Fruit fly (Drosophila melanogaster) whole organism, embryonic: ENCODE data around the gene smid.

Experiments used
- Bdp1 ChIP-seq: fragments of 200-800 bp; sonication (Bioruptor generic); optimal IDR thresholded peaks from 3 replicates; lab custom pipeline; 2016; ENCODE audit warnings: missing biosample characterization, missing genetic modification characterization
- CG10366 ChIP-seq: fragments of 200-800 bp; sonication (Bioruptor generic); IDR thresholded peaks from 2 replicates; pipeline ENCODE4 v1.3.6; 2022; ENCODE audit warnings: missing biosample characterization, missing genetic modification characterization
- CG12071 ChIP-seq: fragments of 200-800 bp; sonication (Bioruptor generic); optimal IDR thresholded peaks from 3 replicates; lab custom pipeline; 2018; ENCODE audit warnings: missing biosample characterization, mild to moderate bottlenecking, missing genetic modification characterization
- CG12299 ChIP-seq: fragments of 200-800 bp; sonication (Bioruptor generic); optimal IDR thresholded peaks from 2 replicates; lab custom pipeline; 2018; ENCODE audit warnings: missing biosample characterization, mild to moderate bottlenecking, missing genetic modification characterization
- CG15269 ChIP-seq: fragments of 200-800 bp; sonication (Bioruptor generic); optimal IDR thresholded peaks from 2 replicates; lab custom pipeline; 2018; ENCODE audit warnings: missing biosample characterization, mild to moderate bottlenecking, missing genetic modification characterization, moderate library complexity
- CG1529 ChIP-seq: fragments of 200-800 bp; sonication (Bioruptor generic); optimal IDR thresholded peaks from 3 replicates; lab custom pipeline; 2018; ENCODE audit warnings: missing biosample characterization, missing genetic modification characterization
- CG15696 ChIP-seq: fragments of 200-800 bp; sonication (Bioruptor generic); optimal IDR thresholded peaks from 2 replicates; lab custom pipeline; 2019; ENCODE audit warnings: missing biosample characterization, mild to moderate bottlenecking, missing genetic modification characterization, moderate library complexity
- CG17359 ChIP-seq: fragments of 200-800 bp; sonication (Bioruptor generic); optimal IDR thresholded peaks from 3 replicates; lab custom pipeline; 2018; ENCODE audit warnings: missing biosample characterization, mild to moderate bottlenecking, missing genetic modification characterization, moderate library complexity
- CG18262 ChIP-seq: fragments of 200-800 bp; optimal IDR thresholded peaks from 3 replicates; lab custom pipeline; 2019; ENCODE audit warnings: missing biosample characterization, mild to moderate bottlenecking, missing genetic modification characterization, moderate library complexity
- CG30403 ChIP-seq: fragments of 200-800 bp; sonication (Bioruptor generic); optimal IDR thresholded peaks from 3 replicates; lab custom pipeline; 2016; ENCODE audit warnings: missing biosample characterization, missing genetic modification characterization
- CG31224 ChIP-seq: fragments of 200-800 bp; sonication (Bioruptor generic); IDR thresholded peaks from 2 replicates; pipeline ENCODE4 v1.3.6; 2022; ENCODE audit warnings: missing biosample characterization, missing genetic modification characterization
- CG34422 ChIP-seq: fragments of 200-800 bp; sonication (Bioruptor generic); IDR thresholded peaks from 3 replicates; pipeline ENCODE4 v1.3.6; 2022; ENCODE audit warnings: missing biosample characterization, missing genetic modification characterization
- CG5180 ChIP-seq: fragments of 200-800 bp; sonication (Bioruptor generic); optimal IDR thresholded peaks from 3 replicates; lab custom pipeline; 2017; ENCODE audit warnings: missing biosample characterization, missing genetic modification characterization, mild to moderate bottlenecking, moderate library complexity, missing genetic modification reagents
- CG6765 ChIP-seq: fragments of 200-800 bp; sonication (Bioruptor generic); optimal IDR thresholded peaks from 3 replicates; lab custom pipeline; 2017; ENCODE audit warnings: missing biosample characterization, mild to moderate bottlenecking, missing genetic modification characterization
- CG8388 ChIP-seq: fragments of 200-800 bp; sonication (Bioruptor generic); optimal IDR thresholded peaks from 2 replicates; lab custom pipeline; 2019; ENCODE audit warnings: missing biosample characterization, mild to moderate bottlenecking, missing genetic modification characterization, moderate library complexity
- D ChIP-seq, 2 experiments: fragments of 200-800 bp in 1 of 2; fragments of >200 bp in 1 of 2; sonication (Bioruptor generic) in 1 of 2; optimal IDR thresholded peaks; 2 replicates in 1 of 2; 3 replicates in 1 of 2; lab custom pipeline; 2017; ENCODE audit warnings: mild to moderate bottlenecking in 1 of 2, missing biosample characterization in 1 of 2, missing genetic modification characterization in 1 of 2, missing genetic modification reagents in 1 of 2
- D19A ChIP-seq: fragments of 200-800 bp; optimal IDR thresholded peaks from 3 replicates; lab custom pipeline; 2019; ENCODE audit warnings: missing biosample characterization, mild to moderate bottlenecking, missing genetic modification characterization, moderate library complexity
- Dip3 ChIP-seq: fragments of 200-800 bp; sonication (Bioruptor generic); optimal IDR thresholded peaks from 3 replicates; lab custom pipeline; 2016; ENCODE audit warnings: missing biosample characterization, missing genetic modification characterization
- Fer3 ChIP-seq: fragments of 200-800 bp; sonication (Bioruptor generic); optimal IDR thresholded peaks from 2 replicates; lab custom pipeline; 2018; ENCODE audit warnings: missing biosample characterization, mild to moderate bottlenecking, missing genetic modification characterization, moderate library complexity
- Hr51 ChIP-seq, 2 experiments: fragments of 200-800 bp; sonication (Bioruptor generic); optimal IDR thresholded peaks; 2 replicates in 1 of 2; 3 replicates in 1 of 2; lab custom pipeline; 2016 to 2018; ENCODE audit warnings: missing biosample characterization in 2 of 2, missing genetic modification characterization in 2 of 2, mild to moderate bottlenecking in 1 of 2, moderate library complexity in 1 of 2
- MTF-1 ChIP-seq: fragments of 200-800 bp; sonication (Bioruptor generic); optimal IDR thresholded peaks from 2 replicates; lab custom pipeline; 2018; ENCODE audit warnings: missing biosample characterization, mild to moderate bottlenecking, missing genetic modification characterization, borderline replicate concordance
- Med ChIP-seq: fragments of 200-800 bp; sonication (Bioruptor generic); peaks from one replicate; lab custom pipeline; 2016; ENCODE audit warnings: missing biosample characterization, missing genetic modification characterization, mild to moderate bottlenecking, inconsistent platforms, moderate library complexity
- Neu2 ChIP-seq: fragments of 200-800 bp; sonication (Bioruptor generic); optimal IDR thresholded peaks from 3 replicates; lab custom pipeline; 2016; ENCODE audit warnings: missing biosample characterization, missing genetic modification characterization, borderline replicate concordance
- Nf-YB ChIP-seq: fragments of 200-800 bp; sonication (Bioruptor generic); optimal IDR thresholded peaks from 3 replicates; lab custom pipeline; 2019; ENCODE audit warnings: missing biosample characterization, mild to moderate bottlenecking, missing genetic modification characterization, moderate library complexity
- PHDP ChIP-seq: fragments of 200-800 bp; sonication (Bioruptor generic); optimal IDR thresholded peaks from 3 replicates; lab custom pipeline; 2018; ENCODE audit warnings: missing biosample characterization, mild to moderate bottlenecking, missing genetic modification characterization, moderate library complexity
- Trl ChIP-seq, 3 experiments: fragments of >200 bp in 2 of 3; fragments of 200-800 bp in 1 of 3; sonication (Bioruptor generic) in 1 of 3; optimal IDR thresholded peaks; 2 replicates in 1 of 3; 3 replicates in 2 of 3; lab custom pipeline; 2016 to 2017; ENCODE audit warnings: missing biosample characterization in 1 of 3, missing genetic modification characterization in 1 of 3
- YL-1 ChIP-seq: fragments of 200-800 bp; sonication (Bioruptor generic); optimal IDR thresholded peaks from 3 replicates; lab custom pipeline; 2017; ENCODE audit warnings: missing biosample characterization, mild to moderate bottlenecking, missing genetic modification characterization
- bbx ChIP-seq: fragments of 200-800 bp; sonication (Bioruptor generic); IDR thresholded peaks from 2 replicates; pipeline ENCODE4 v1.3.6; 2022; ENCODE audit warnings: missing biosample characterization, missing genetic modification characterization; ENCODE audit not compliant: partially characterized antibody
- bsh ChIP-seq, 2 experiments: fragments of 200-800 bp; sonication (Bioruptor generic); optimal IDR thresholded peaks; 2 replicates each; lab custom pipeline; 2017 to 2018; ENCODE audit warnings: mild to moderate bottlenecking in 2 of 2, missing biosample characterization in 2 of 2, missing genetic modification characterization in 2 of 2, moderate library complexity in 1 of 2
- chm ChIP-seq: fragments of 200-800 bp; sonication (Bioruptor generic); IDR thresholded peaks from 2 replicates; pipeline ENCODE4 v1.3.6; 2022; ENCODE audit warnings: missing biosample characterization, missing genetic modification characterization
- crc ChIP-seq: fragments of 200-800 bp; sonication (Bioruptor generic); optimal IDR thresholded peaks from 2 replicates; lab custom pipeline; 2016; ENCODE audit warnings: missing biosample characterization, missing genetic modification characterization
- crol ChIP-seq: fragments of 200-800 bp; sonication (Bioruptor generic); IDR thresholded peaks from 2 replicates; pipeline ENCODE4 v1.3.6; 2022; ENCODE audit warnings: missing biosample characterization, missing genetic modification characterization
- ewg ChIP-seq: fragments of 200-800 bp; sonication (Bioruptor generic); optimal IDR thresholded peaks from 3 replicates; lab custom pipeline; 2017; ENCODE audit warnings: mild to moderate bottlenecking, missing biosample characterization, missing genetic modification reagents, missing genetic modification characterization
- exex ChIP-seq: fragments of 200-800 bp; sonication (Bioruptor generic); optimal IDR thresholded peaks from 4 replicates; lab custom pipeline; 2018; ENCODE audit warnings: missing biosample characterization, mild to moderate bottlenecking, missing genetic modification characterization, moderate library complexity
- gcm2 ChIP-seq: fragments of 200-800 bp; sonication (Bioruptor generic); optimal IDR thresholded peaks from 2 replicates; lab custom pipeline; 2016; ENCODE audit warnings: missing biosample characterization, missing genetic modification characterization
- jumu ChIP-seq: fragments of 200-800 bp; sonication (Bioruptor generic); optimal IDR thresholded peaks from 3 replicates; lab custom pipeline; 2016; ENCODE audit warnings: missing biosample characterization, missing genetic modification characterization
- ken ChIP-seq: fragments of 200-800 bp; sonication (Bioruptor generic); IDR thresholded peaks from 3 replicates; pipeline ENCODE4 v1.3.6; 2022; ENCODE audit warnings: missing biosample characterization, missing genetic modification characterization
- lmd ChIP-seq: fragments of 200-800 bp; sonication (Bioruptor generic); IDR thresholded peaks from 2 replicates; pipeline ENCODE4 v1.3.6; 2022; ENCODE audit warnings: missing biosample characterization, missing genetic modification characterization
- maf-S ChIP-seq: fragments of 200-800 bp; sonication (Bioruptor generic); optimal IDR thresholded peaks from 2 replicates; lab custom pipeline; 2016; ENCODE audit warnings: missing biosample characterization, missing genetic modification characterization
- nau ChIP-seq: fragments of 200-800 bp; sonication (Bioruptor generic); optimal IDR thresholded peaks from 3 replicates; lab custom pipeline; 2017; ENCODE audit warnings: missing biosample characterization, mild to moderate bottlenecking, missing genetic modification characterization, missing genetic modification reagents
- nmo ChIP-seq: fragments of 200-800 bp; sonication (Bioruptor generic); optimal IDR thresholded peaks from 2 replicates; lab custom pipeline; 2018; ENCODE audit warnings: missing biosample characterization, mild to moderate bottlenecking, missing genetic modification characterization, moderate library complexity
- nom ChIP-seq: fragments of 200-800 bp; sonication (Bioruptor generic); optimal IDR thresholded peaks from 2 replicates; lab custom pipeline; 2017; ENCODE audit warnings: missing biosample characterization, missing genetic modification characterization, mild to moderate bottlenecking, moderate library complexity, missing genetic modification reagents
- oc ChIP-seq: fragments of 200-800 bp; sonication (Bioruptor generic); optimal IDR thresholded peaks from 2 replicates; lab custom pipeline; 2018; ENCODE audit warnings: missing biosample characterization, mild to moderate bottlenecking, missing genetic modification characterization, moderate library complexity
- peb ChIP-seq: fragments of 200-800 bp; sonication (Bioruptor generic); IDR thresholded peaks from 2 replicates; pipeline ENCODE4 v1.3.6; 2022; ENCODE audit warnings: missing biosample characterization, missing genetic modification characterization
- row ChIP-seq: fragments of 200-800 bp; sonication (Bioruptor generic); IDR thresholded peaks from 3 replicates; pipeline ENCODE4 v1.3.6; 2022; ENCODE audit warnings: missing biosample characterization, missing genetic modification characterization
- sug ChIP-seq: fragments of 200-800 bp; optimal IDR thresholded peaks from 2 replicates; lab custom pipeline; 2019; ENCODE audit warnings: missing biosample characterization, mild to moderate bottlenecking, missing genetic modification characterization, moderate library complexity
- tx ChIP-seq: fragments of 200-800 bp; sonication (Bioruptor generic); optimal IDR thresholded peaks from 2 replicates; lab custom pipeline; 2016; ENCODE audit warnings: missing biosample characterization, missing genetic modification characterization
- zf30C ChIP-seq: fragments of 200-800 bp; sonication (Bioruptor generic); optimal IDR thresholded peaks from 3 replicates; lab custom pipeline; 2018; ENCODE audit warnings: missing biosample characterization, mild to moderate bottlenecking, missing genetic modification characterization

smid gene

DNA sequence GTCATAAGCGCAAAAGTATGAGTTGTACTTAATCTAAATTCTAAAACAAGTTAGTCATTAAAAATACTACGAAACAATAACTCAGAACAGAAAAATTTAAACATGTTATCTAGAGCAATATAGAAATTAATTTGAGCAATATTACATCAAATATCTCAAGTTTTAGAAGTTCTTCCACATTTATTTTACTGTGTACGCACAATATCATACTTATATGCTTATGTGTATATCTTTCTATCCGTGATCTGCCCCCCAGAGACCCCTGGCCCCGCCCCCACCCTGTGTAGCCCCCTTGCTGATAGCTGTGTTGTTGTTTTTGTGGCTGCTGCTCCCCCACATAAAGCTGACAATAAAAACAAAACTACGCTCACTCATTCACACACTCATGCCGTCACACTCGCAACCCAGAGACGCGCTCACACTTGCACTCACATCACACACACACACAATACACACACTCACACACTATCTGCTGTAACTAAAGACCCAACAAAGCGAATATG lies 52.0 kb downstream of the smid start (continued):
- TF ChIP-seq CG5180 (GFP tag; lab: Kevin White, UChicago), result no peak
- no peak for TF ChIP-seq nau (GFP tag; lab: Kevin White, UChicago)
- peak; percentile 15 for TF ChIP-seq nmo (GFP tag; lab: Kevin White, UChicago)
- no peak for TF ChIP-seq crc (GFP tag; lab: Kevin White, UChicago)
- peak; percentile 21 for TF ChIP-seq oc
- no peak for TF ChIP-seq ewg (GFP tag; lab: Kevin White, UChicago)
- TF ChIP-seq ken (GFP tag; lab: Robert Waterston, UW), result no peak
- peak; percentile 10 for TF ChIP-seq CG17359
- no peak for TF ChIP-seq peb (GFP tag; lab: Robert Waterston, UW)
- TF ChIP-seq gcm2 (GFP tag; lab: Kevin White, UChicago), result no peak
- no peak for TF ChIP-seq CG12299 (tag; lab: Kevin White, UChicago)
- TF ChIP-seq Nf-YB (GFP tag; lab: Kevin White, UChicago), result no peak
- no peak for TF ChIP-seq MTF-1 (GFP tag; lab: Kevin White, UChicago)
- TF ChIP-seq Med (GFP tag; lab: Kevin White, UChicago), result no peak
- peak; percentile 27 for TF ChIP-seq CG15269 (tag; lab: Kevin White, UChicago)
- TF ChIP-seq chm (GFP tag; lab: Robert Waterston, UW), result no peak
- peak; percentile 31 for TF ChIP-seq PHDP (tag; lab: Kevin White, UChicago)
- no peak for TF ChIP-seq bbx (GFP tag; lab: Robert Waterston, UW)
- no peak for TF ChIP-seq Neu2
- no peak for TF ChIP-seq Dip3 (GFP tag; lab: Kevin White, UChicago)
- TF ChIP-seq row (GFP tag; lab: Robert Waterston, UW), result peak; percentile 48; the same call in 1 of the 3 replicates
- no peak for TF ChIP-seq YL-1
- peak; percentile 11 for TF ChIP-seq CG8388 (GFP tag; lab: Kevin White, UChicago)
- 0 out of 3 replicates have a peak, but pooled peaks have one; percentile 11 for TF ChIP-seq CG34422 (GFP tag; lab: Robert Waterston, UW)
- TF ChIP-seq nom (GFP tag; lab: Kevin White, UChicago), result peak; percentile 54
- no peak for TF ChIP-seq exex (tag; lab: Kevin White, UChicago)
- no peak for TF ChIP-seq CG6765 (GFP tag; lab: Kevin White, UChicago)
- no peak for TF ChIP-seq CG1529 (GFP tag; lab: Kevin White, UChicago)
- TF ChIP-seq Hr51 (GFP tag; optimal IDR thresholded peaks at IDR 0.05; lab: Kevin White, UChicago), result peak in 1 of 2 experiments; percentile 29
- TF ChIP-seq bsh (GFP tag; optimal IDR thresholded peaks at IDR 0.05; lab: Kevin White, UChicago), result peak; percentile 29 to 51
- peak; percentile 27 for TF ChIP-seq D19A (tag; lab: Kevin White, UChicago)
- no peak for TF ChIP-seq jumu (GFP tag; lab: Kevin White, UChicago)
- peak; percentile 3 for TF ChIP-seq Fer3 (tag; lab: Kevin White, UChicago)
- TF ChIP-seq maf-S, result no peak
- no peak for TF ChIP-seq CG15696
- TF ChIP-seq Trl (optimal IDR thresholded peaks at IDR 0.05; lab: Kevin White, UChicago), result peak; percentile 24 to 50
- TF ChIP-seq Trl (GFP tag; optimal IDR thresholded peaks at IDR 0.05; lab: Kevin White, UChicago), result no peak
- TF ChIP-seq CG30403 (GFP tag; lab: Kevin White, UChicago), result no peak
- peak; percentile 29 for TF ChIP-seq zf30C
- TF ChIP-seq CG31224 (GFP tag; lab: Robert Waterston, UW), result 0 out of 2 replicates have a peak, but pooled peaks have one; percentile 15
- no peak for TF ChIP-seq tx (GFP tag; lab: Kevin White, UChicago)
- TF ChIP-seq lmd (GFP tag; lab: Robert Waterston, UW), result peak; percentile 49
- peak; percentile 82 for TF ChIP-seq sug (tag; lab: Kevin White, UChicago)
- no peak for TF ChIP-seq Bdp1 (GFP tag; lab: Kevin White, UChicago)
- TF ChIP-seq CG10366, result peak; percentile 24; the same call in 1 of the 2 replicates
- TF ChIP-seq D (optimal IDR thresholded peaks at IDR 0.05; lab: Kevin White, UChicago), result no peak
- TF ChIP-seq D (GFP tag; optimal IDR thresholded peaks at IDR 0.05; lab: Kevin White, UChicago), result no peak
- no peak for TF ChIP-seq CG12071
- peak; percentile 96 for TF ChIP-seq crol
- peak; percentile 56 for TF ChIP-seq CG18262 (tag; lab: Kevin White, UChicago)
